Worm (Caenorhabditis elegans): ENCODE data around the gene Y41D4A.7.

ce11 chrIV:1738324-1738730, 23.0 kb downstream of the Y41D4A.7 start:
- TF ChIP-seq nhr-6 (tag; optimal IDR thresholded peaks at IDR 0.05) (no peak), blmp-1 (tag; optimal IDR thresholded peaks at IDR 0.05; ENCODE audit: insufficient read depth) (no peak), ztf-11 (tag; optimal IDR thresholded peaks at IDR 0.05) (no peak), elt-3 (tag; optimal IDR thresholded peaks at IDR 0.05) (no peak), unc-62 (GFP tag; optimal IDR thresholded peaks at IDR 0.05) (no peak), lin-11 (tag; optimal IDR thresholded peaks at IDR 0.05) (peak; percentile 21), nhr-77 (tag; optimal IDR thresholded peaks at IDR 0.05) (no peak), ceh-82 (tag; optimal IDR thresholded peaks at IDR 0.05) (no peak), ama-1 (optimal IDR thresholded peaks at IDR 0.05) (no peak), R02D3.7 (tag; optimal IDR thresholded peaks at IDR 0.05) (no peak)
